Worm (Caenorhabditis elegans): ENCODE results near the gene pitr-4.

- TF ChIP-seq mep-1 (tag; optimal IDR thresholded peaks at IDR 0.05) (no peak), nhr-237 (tag; optimal IDR thresholded peaks at IDR 0.05) (no peak), elt-3 (tag; optimal IDR thresholded peaks at IDR 0.05) (no peak), nhr-76 (tag; optimal IDR thresholded peaks at IDR 0.05) (no peak), unc-62 (GFP tag; optimal IDR thresholded peaks at IDR 0.05) (no peak), ztf-11 (tag; optimal IDR thresholded peaks at IDR 0.05) (no peak), lin-13 (tag; optimal IDR thresholded peaks at IDR 0.05) (no peak), ceh-43 (GFP tag; optimal IDR thresholded peaks at IDR 0.05) (no peak), sptf-1 (tag; optimal IDR thresholded peaks at IDR 0.05) (no peak), sem-2 (GFP tag; optimal IDR thresholded peaks at IDR 0.05) (no peak), ces-1 (GFP tag; optimal IDR thresholded peaks at IDR 0.05) (no peak)
These were observed 32.3 kb downstream of the pitr-4 start, which contains the start of gene idpc-3 for ce11 chrV:9629114-9629513.
